Fruit fly (Drosophila melanogaster): ENCODE data around the gene bdl.

Gene bdl

dm6 chr2L:4332962-4333757, 8.8 kb downstream of the bdl start (continued):
- TF ChIP-seq dpn (GFP tag; optimal IDR thresholded peaks at IDR 0.05) (peak; percentile 83 to 87), NFAT (GFP tag; IDR thresholded peaks at IDR 0.05) (peak; percentile 74; the same call in 1 of the 2 replicates), sens (GFP tag) (peak; percentile 98), CG4617 (GFP tag; optimal IDR thresholded peaks at IDR 0.05; ENCODE audit: borderline replicate concordance) (peak; percentile 26), Adf1 (GFP tag; IDR thresholded peaks at IDR 0.05) (peak; percentile 87), CG10654 (GFP tag; optimal IDR thresholded peaks at IDR 0.05) (peak; percentile 32), Ets97D (GFP tag; optimal IDR thresholded peaks at IDR 0.05) (peak; percentile 48), abd-A (tag; optimal IDR thresholded peaks at IDR 0.05) (peak; percentile 94), CG8924 (tag; optimal IDR thresholded peaks at IDR 0.05) (peak; percentile 70), CG32767 (GFP tag; IDR thresholded peaks at IDR 0.05) (peak; percentile 85), row (GFP tag; IDR thresholded peaks at IDR 0.05) (peak; percentile 92), CG3847 (GFP tag; IDR thresholded peaks at IDR 0.05) (peak; percentile 68), Six4 (GFP tag; optimal IDR thresholded peaks at IDR 0.05) (peak; percentile 45), Spps (tag; optimal IDR thresholded peaks at IDR 0.05) (peak; percentile 55), tio (GFP tag; optimal IDR thresholded peaks at IDR 0.05) (peak; percentile 48), chn (GFP tag; optimal IDR thresholded peaks at IDR 0.05) (peak; percentile 56), CG11696 (GFP tag; IDR thresholded peaks at IDR 0.05) (peak; percentile 65), ara (GFP tag; IDR thresholded peaks at IDR 0.05) (peak; percentile 82), HHEX (GFP tag; optimal IDR thresholded peaks at IDR 0.05) (peak; percentile 88), CG8388 (GFP tag; optimal IDR thresholded peaks at IDR 0.05) (peak; percentile 80), CG16779 (GFP tag; IDR thresholded peaks at IDR 0.05) (peak; percentile 76), CG9932 (GFP tag; IDR thresholded peaks at IDR 0.05) (peak; percentile 79), ab (GFP tag; optimal IDR thresholded peaks at IDR 0.05) (no peak), Ssrp (tag; optimal IDR thresholded peaks at IDR 0.05) (peak; percentile 82), PHDP (tag; optimal IDR thresholded peaks at IDR 0.05) (peak; percentile 74), CG10274 (GFP tag; optimal IDR thresholded peaks at IDR 0.05) (peak; percentile 57), HLH4C (GFP tag; IDR thresholded peaks at IDR 0.05; ENCODE audit: partially characterized antibody) (no peak), C15 (GFP tag; IDR thresholded peaks at IDR 0.05) (no peak), HLH3B (GFP tag; IDR thresholded peaks at IDR 0.05) (peak; percentile 89), Dek (tag; optimal IDR thresholded peaks at IDR 0.05) (peak; percentile 75), trem (tag; optimal IDR thresholded peaks at IDR 0.05) (peak; percentile 72), so (GFP tag; IDR thresholded peaks at IDR 0.05) (peak; percentile 86), CG2712 (tag; optimal IDR thresholded peaks at IDR 0.05) (peak; percentile 86), CG4854 (GFP tag; optimal IDR thresholded peaks at IDR 0.05) (peak; percentile 70), Med (GFP tag) (peak; percentile 98), Hmr (GFP tag; optimal IDR thresholded peaks at IDR 0.05) (peak; percentile 75), CG13624 (GFP tag; optimal IDR thresholded peaks at IDR 0.05) (peak; percentile 89), H2.0 (GFP tag; IDR thresholded peaks at IDR 0.05) (peak; percentile 84), zen2 (GFP tag; IDR thresholded peaks at IDR 0.05; ENCODE audit: partially characterized antibody) (peak; percentile 26; the same call in 2 of the 3 replicates), phol (tag; optimal IDR thresholded peaks at IDR 0.05) (peak; percentile 83), Rx (GFP tag; IDR thresholded peaks at IDR 0.05) (peak; percentile 79), usp (GFP tag; optimal IDR thresholded peaks at IDR 0.05) (no peak), ash1 (GFP tag; optimal IDR thresholded peaks at IDR 0.05) (no peak), Usf (GFP tag; optimal IDR thresholded peaks at IDR 0.05) (peak; percentile 36), CG12659 (GFP tag; optimal IDR thresholded peaks at IDR 0.05) (peak; percentile 83), sisA (GFP tag; IDR thresholded peaks at IDR 0.05) (peak; percentile 85), vnd (GFP tag; IDR thresholded peaks at IDR 0.05; ENCODE audit: partially characterized antibody) (no peak), jigr1 (GFP tag; IDR thresholded peaks at IDR 0.05) (peak; percentile 56; the same call in 2 of the 3 replicates), CG14710 (tag; optimal IDR thresholded peaks at IDR 0.05) (peak; percentile 75)

Data from whole organism, embryonic.